Worm (Caenorhabditis elegans) whole organism, young adult: ENCODE measurements around the gene C23H3.2.

Experiments
- C06A6.2 ChIP-seq: fragments of 200-800 bp; sonication (Bioruptor generic); conservative IDR thresholded peaks from 2 replicates; pipeline ENCODE4 v1.3.6; 2022; ENCODE audit warnings: missing genetic modification characterization, missing compliant biosample characterization
- F10E7.11 ChIP-seq: sonication (generic microtip); optimal IDR thresholded peaks from 2 replicates; lab custom pipeline; 2017; ENCODE audit warnings: mild to moderate bottlenecking, missing genetic modification characterization, moderate library complexity, missing compliant biosample characterization
- F23B12.7 ChIP-seq: sonication (generic microtip); optimal IDR thresholded peaks from 2 replicates; lab custom pipeline; 2017; ENCODE audit warnings: missing genetic modification characterization, mild to moderate bottlenecking, missing compliant biosample characterization, antibody characterized with exemption, moderate library complexity; ENCODE audit not compliant: insufficient read depth
- F33H1.4 ChIP-seq: fragments of 200-800 bp; sonication (Bioruptor generic); IDR thresholded peaks from 2 replicates; pipeline ENCODE4 v1.3.6; 2022; ENCODE audit warnings: missing genetic modification reagents, missing genetic modification characterization, missing compliant biosample characterization
- F57A8.1 ChIP-seq: fragments of 200-800 bp; sonication (Bioruptor generic); optimal IDR thresholded peaks from 2 replicates; lab custom pipeline; 2018; ENCODE audit warnings: mild to moderate bottlenecking, missing genetic modification characterization, moderate library complexity, missing compliant biosample characterization
- F57C9.4 ChIP-seq: sonication (generic microtip); optimal IDR thresholded peaks from 2 replicates; lab custom pipeline; 2017; ENCODE audit warnings: mild to moderate bottlenecking, missing genetic modification characterization, missing compliant biosample characterization
- K11D2.4 ChIP-seq: fragments of 200-800 bp; sonication (Bioruptor generic); IDR thresholded peaks from 2 replicates; pipeline ENCODE4 v1.3.6; 2022; ENCODE audit warnings: missing genetic modification reagents, missing genetic modification characterization, missing compliant biosample characterization
- T26A5.8 ChIP-seq: sonication (generic microtip); optimal IDR thresholded peaks from 2 replicates; lab custom pipeline; 2016; ENCODE audit warnings: missing genetic modification characterization, missing compliant biosample characterization
- Y53F4B.3 ChIP-seq: fragments of 200-800 bp; sonication (Bioruptor generic); IDR thresholded peaks from 2 replicates; pipeline ENCODE4 v1.3.6; 2022; ENCODE audit warnings: missing genetic modification reagents, missing genetic modification characterization, missing compliant biosample characterization
- Y56A3A.18 ChIP-seq: fragments of 200-800 bp; sonication (Bioruptor generic); IDR thresholded peaks from 2 replicates; pipeline ENCODE4 v1.3.6; 2022; ENCODE audit warnings: missing genetic modification reagents, missing genetic modification characterization, missing compliant biosample characterization
- ZK185.1 ChIP-seq: sonication (generic microtip); optimal IDR thresholded peaks from 2 replicates; lab custom pipeline; 2016; ENCODE audit warnings: mild to moderate bottlenecking, missing genetic modification characterization, missing compliant biosample characterization; ENCODE audit not compliant: poor library complexity, severe bottlenecking
- akir-1 ChIP-seq: fragments of 200-800 bp; sonication (Bioruptor generic); optimal IDR thresholded peaks from 2 replicates; lab custom pipeline; 2018; ENCODE audit warnings: mild to moderate bottlenecking, missing genetic modification characterization, moderate library complexity, missing compliant biosample characterization
- ama-1 ChIP-seq, 3 experiments: fragments of 150-350 bp in 1 of 3; sonication (generic microtip) in 2 of 3; optimal IDR thresholded peaks; 2 replicates each; lab custom pipeline; 2014 to 2018; ENCODE audit warnings: missing biosample characterization in 2 of 3, missing genetic modification characterization in 2 of 3, missing genetic modification reagents in 2 of 3
- aptf-2 ChIP-seq: fragments of 200-800 bp; sonication (Bioruptor generic); conservative IDR thresholded peaks from 2 replicates; pipeline ENCODE4 v1.3.6; 2022; ENCODE audit warnings: missing genetic modification reagents, missing genetic modification characterization, missing compliant biosample characterization
- attf-5 ChIP-seq: fragments of 200-800 bp; sonication (Bioruptor generic); optimal IDR thresholded peaks from 2 replicates; lab custom pipeline; 2018; ENCODE audit warnings: mild to moderate bottlenecking, missing genetic modification characterization, missing compliant biosample characterization
- attf-6 ChIP-seq: fragments of 200-800 bp; sonication (Bioruptor generic); IDR thresholded peaks from 2 replicates; pipeline ENCODE4 v1.3.6; 2022; ENCODE audit warnings: missing genetic modification reagents, missing genetic modification characterization, missing compliant biosample characterization
- bed-1 ChIP-seq: fragments of 200-800 bp; sonication (Bioruptor generic); IDR thresholded peaks from 2 replicates; pipeline ENCODE4 v1.3.6; 2022; ENCODE audit warnings: missing genetic modification reagents, missing genetic modification characterization, missing compliant biosample characterization
- bed-2 ChIP-seq: fragments of 200-800 bp; sonication (Bioruptor generic); IDR thresholded peaks from 2 replicates; pipeline ENCODE4 v1.3.6; 2022; ENCODE audit warnings: missing genetic modification reagents, missing genetic modification characterization, missing compliant biosample characterization
- ccch-3 ChIP-seq: fragments of 200-800 bp; sonication (Bioruptor generic); optimal IDR thresholded peaks from 2 replicates; lab custom pipeline; 2018; ENCODE audit warnings: mild to moderate bottlenecking, missing genetic modification characterization, missing compliant biosample characterization
- ceh-91 ChIP-seq: fragments of 200-800 bp; sonication (Bioruptor generic); IDR thresholded peaks from 2 replicates; pipeline ENCODE4 v1.3.6; 2022; ENCODE audit warnings: missing genetic modification reagents, missing genetic modification characterization, missing compliant biosample characterization
- die-1 ChIP-seq: sonication (generic microtip); optimal IDR thresholded peaks from 2 replicates; lab custom pipeline; 2016; ENCODE audit warnings: missing genotype, mild to moderate bottlenecking, missing genetic modification characterization, missing compliant biosample characterization
- dpff-1 ChIP-seq: sonication (generic microtip); optimal IDR thresholded peaks from 2 replicates; lab custom pipeline; 2017; ENCODE audit warnings: mild to moderate bottlenecking, missing genetic modification characterization, missing compliant biosample characterization
- efl-1 ChIP-seq: fragments of 150-350 bp; optimal IDR thresholded peaks from 2 replicates; lab custom pipeline; 2014; ENCODE audit warnings: missing biosample characterization, missing genetic modification reagents, missing genetic modification characterization
- fkh-3 ChIP-seq: sonication (generic microtip); optimal IDR thresholded peaks from 2 replicates; lab custom pipeline; 2016; ENCODE audit warnings: mild to moderate bottlenecking, missing genetic modification characterization, missing compliant biosample characterization
- hlh-26 ChIP-seq: fragments of 200-800 bp; sonication (Bioruptor generic); conservative IDR thresholded peaks from 2 replicates; pipeline ENCODE4 v1.3.6; 2022; ENCODE audit warnings: missing genetic modification reagents, missing genetic modification characterization, missing compliant biosample characterization
- hrde-1 ChIP-seq: sonication (generic microtip); optimal IDR thresholded peaks from 2 replicates; lab custom pipeline; 2016; ENCODE audit warnings: missing genetic modification characterization, mild to moderate bottlenecking, missing compliant biosample characterization, moderate library complexity, missing genotype, missing genetic modification reagents, borderline replicate concordance
- lag-1 ChIP-seq: fragments of 200-800 bp; sonication (Bioruptor generic); IDR thresholded peaks from 2 replicates; pipeline ENCODE4 v1.3.6; 2022; ENCODE audit warnings: missing genetic modification reagents, missing genetic modification characterization, missing compliant biosample characterization
- let-607 ChIP-seq, 2 experiments: fragments of 200-800 bp in 1 of 2; sonication (Bioruptor generic) in 1 of 2; sonication (generic microtip) in 1 of 2; optimal IDR thresholded peaks; 2 replicates each; lab custom pipeline; 2016 to 2018; ENCODE audit warnings: mild to moderate bottlenecking in 2 of 2, missing compliant biosample characterization in 2 of 2, missing genetic modification characterization in 2 of 2, moderate library complexity in 2 of 2, missing genotype in 1 of 2
- lir-1 ChIP-seq: fragments of 200-800 bp; sonication (Bioruptor generic); conservative IDR thresholded peaks from 2 replicates; pipeline ENCODE4 v1.3.6; 2022; ENCODE audit warnings: missing genetic modification reagents, missing genetic modification characterization, missing compliant biosample characterization
- lsy-27 ChIP-seq: sonication (generic microtip); optimal IDR thresholded peaks from 2 replicates; lab custom pipeline; 2017; ENCODE audit warnings: missing genetic modification characterization, mild to moderate bottlenecking, missing compliant biosample characterization, antibody characterized with exemption, missing genotype, borderline replicate concordance; ENCODE audit not compliant: insufficient read depth
- mel-28 ChIP-seq: sonication (generic microtip); optimal IDR thresholded peaks from 2 replicates; lab custom pipeline; 2016; ENCODE audit warnings: borderline replicate concordance, mild to moderate bottlenecking, missing genetic modification characterization, missing compliant biosample characterization
- mxl-1 ChIP-seq: sonication (generic microtip); optimal IDR thresholded peaks from 2 replicates; lab custom pipeline; 2016; ENCODE audit warnings: missing genetic modification characterization, missing compliant biosample characterization
- nfya-1 ChIP-seq: sonication (generic microtip); optimal IDR thresholded peaks from 2 replicates; lab custom pipeline; 2017; ENCODE audit warnings: antibody characterized with exemption, missing compliant biosample characterization, missing genetic modification characterization, borderline replicate concordance; ENCODE audit not compliant: insufficient read depth
- nfyb-1 ChIP-seq: fragments of 200-800 bp; sonication (Bioruptor generic); IDR thresholded peaks from 2 replicates; pipeline ENCODE4 v1.3.6; 2022; ENCODE audit warnings: missing genetic modification reagents, missing genetic modification characterization, missing compliant biosample characterization
- nhr-179 ChIP-seq: sonication (generic microtip); optimal IDR thresholded peaks from 2 replicates; lab custom pipeline; 2016; ENCODE audit warnings: mild to moderate bottlenecking, missing genetic modification characterization, missing compliant biosample characterization
- nhr-80 ChIP-seq: sonication (generic microtip); optimal IDR thresholded peaks from 2 replicates; lab custom pipeline; 2016; ENCODE audit warnings: missing genetic modification characterization, missing compliant biosample characterization
- nhr-90 ChIP-seq: sonication (generic microtip); optimal IDR thresholded peaks from 2 replicates; lab custom pipeline; 2016; ENCODE audit warnings: missing genotype, mild to moderate bottlenecking, missing genetic modification characterization, missing compliant biosample characterization
- pbrm-1 ChIP-seq: fragments of 200-800 bp; sonication (Bioruptor generic); IDR thresholded peaks from 2 replicates; pipeline ENCODE4 v1.3.6; 2022; ENCODE audit warnings: missing genetic modification reagents, missing genetic modification characterization, missing compliant biosample characterization
- rcor-1 ChIP-seq: fragments of 200-800 bp; sonication (Bioruptor generic); IDR thresholded peaks from 2 replicates; pipeline ENCODE4 v1.3.6; 2022; ENCODE audit warnings: missing genetic modification reagents, missing genetic modification characterization, missing compliant biosample characterization
- sdz-38 ChIP-seq: sonication (generic microtip); optimal IDR thresholded peaks from 2 replicates; lab custom pipeline; 2016; ENCODE audit warnings: missing genotype, missing genetic modification characterization, missing compliant biosample characterization
- sptf-2 ChIP-seq: fragments of 200-800 bp; sonication (Bioruptor generic); optimal IDR thresholded peaks from 2 replicates; lab custom pipeline; 2018; ENCODE audit warnings: mild to moderate bottlenecking, missing genetic modification characterization, missing compliant biosample characterization
- tbx-9 ChIP-seq: sonication (generic microtip); optimal IDR thresholded peaks from 2 replicates; lab custom pipeline; 2016; ENCODE audit warnings: borderline replicate concordance, missing genetic modification characterization, inconsistent platforms, missing compliant biosample characterization
- unc-62 ChIP-seq: fragments of 150-350 bp; optimal IDR thresholded peaks from 2 replicates; lab custom pipeline; 2014; ENCODE audit warnings: missing biosample characterization, missing genetic modification reagents, missing genetic modification characterization
- xnd-1 ChIP-seq: sonication (generic microtip); optimal IDR thresholded peaks from 2 replicates; lab custom pipeline; 2016; ENCODE audit warnings: missing genotype, missing genetic modification reagents, missing genetic modification characterization, missing compliant biosample characterization
- zfh-2 ChIP-seq: fragments of 200-800 bp; sonication (Bioruptor generic); conservative IDR thresholded peaks from 2 replicates; pipeline ENCODE4 v1.3.6; 2022; ENCODE audit warnings: missing genetic modification reagents, missing genetic modification characterization, missing compliant biosample characterization
- ztf-22 ChIP-seq: fragments of 200-800 bp; sonication (Bioruptor generic); optimal IDR thresholded peaks from 2 replicates; lab custom pipeline; 2018; ENCODE audit warnings: mild to moderate bottlenecking, missing genetic modification characterization, moderate library complexity, missing compliant biosample characterization
- ztf-25 ChIP-seq: fragments of 200-800 bp; sonication (Bioruptor generic); IDR thresholded peaks from 2 replicates; pipeline ENCODE4 v1.3.6; 2022; ENCODE audit warnings: missing genetic modification reagents, missing genetic modification characterization, missing compliant biosample characterization
- ztf-3 ChIP-seq: fragments of 200-800 bp; sonication (Bioruptor generic); optimal IDR thresholded peaks from 2 replicates; lab custom pipeline; 2018; ENCODE audit warnings: mild to moderate bottlenecking, missing genetic modification characterization, missing compliant biosample characterization

C23H3.2 gene

DNA sequence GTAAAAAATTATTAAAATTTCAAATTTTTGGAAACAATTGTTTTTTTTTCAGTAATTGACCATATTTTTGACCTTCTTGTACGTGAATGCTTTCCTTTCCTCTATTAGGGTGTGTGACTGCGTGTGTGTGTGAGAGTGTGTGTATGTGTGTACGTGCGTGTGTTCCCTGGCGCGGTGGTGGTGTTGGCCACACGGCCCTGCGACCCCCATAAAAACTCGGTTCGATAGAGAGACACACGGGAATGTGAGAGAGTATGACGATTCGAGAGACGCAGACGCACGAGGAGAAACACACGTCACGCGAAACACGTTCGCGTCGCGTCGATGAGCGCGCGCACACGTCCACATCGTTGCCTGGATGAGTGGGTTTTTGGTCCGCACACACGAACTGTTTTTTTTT is 42.3 kb upstream of the C23H3.2 start:
- no peak for TF ChIP-seq attf-6
- TF ChIP-seq ztf-3 (GFP tag; lab: Kevin White, UChicago), result peak; percentile 16
- no peak for TF ChIP-seq ccch-3 (GFP tag; lab: Kevin White, UChicago)
- no peak for TF ChIP-seq ceh-91 (GFP tag; lab: Robert Waterston, UW)
- no peak for TF ChIP-seq ama-1 (optimal IDR thresholded peaks at IDR 0.05; lab: Kevin White, UChicago)
- TF ChIP-seq ama-1 (GFP tag; optimal IDR thresholded peaks at IDR 0.05; lab: Kevin White, UChicago), result no peak
- TF ChIP-seq F57A8.1 (GFP tag; lab: Kevin White, UChicago), result no peak
- no peak for TF ChIP-seq dpff-1 (tag; lab: Kevin White, UChicago)
- TF ChIP-seq nfyb-1 (GFP tag; lab: Robert Waterston, UW), result peak; percentile 44
- TF ChIP-seq sptf-2 (GFP tag; lab: Kevin White, UChicago), result no peak
- peak; percentile 93 for TF ChIP-seq attf-5
- TF ChIP-seq nfya-1 (tag; lab: Kevin White, UChicago), result no peak
- TF ChIP-seq T26A5.8 (tag; lab: Kevin White, UChicago), result no peak
- no peak for TF ChIP-seq die-1 (tag; lab: Kevin White, UChicago)
- peak; percentile 89 to 93 for TF ChIP-seq let-607 (tag; optimal IDR thresholded peaks at IDR 0.05; lab: Kevin White, UChicago)
- TF ChIP-seq zfh-2 (GFP tag; lab: Robert Waterston, UW), result no peak; the same call in none of the 2 replicates
- no peak for TF ChIP-seq tbx-9
- TF ChIP-seq efl-1 (GFP tag; lab: Kevin White, UChicago), result no peak
- TF ChIP-seq lir-1 (GFP tag; lab: Robert Waterston, UW), result 0 out of 2 replicates have a peak, but pooled peaks have one; percentile 21
- no peak for TF ChIP-seq lsy-27
- TF ChIP-seq hlh-26 (GFP tag; lab: Robert Waterston, UW), result no peak
- no peak for TF ChIP-seq bed-1 (GFP tag; lab: Robert Waterston, UW)
- no peak for TF ChIP-seq lag-1 (GFP tag; lab: Robert Waterston, UW)
- peak; percentile 68; the same call in 1 of the 2 replicates for TF ChIP-seq K11D2.4 (GFP tag; lab: Robert Waterston, UW)
- TF ChIP-seq bed-2 (GFP tag; lab: Robert Waterston, UW), result no peak
- 0 out of 2 replicates have a peak, but pooled peaks have one; percentile 36 for TF ChIP-seq C06A6.2 (GFP tag; lab: Robert Waterston, UW)
- peak; percentile 83 for TF ChIP-seq nhr-80 (tag; lab: Kevin White, UChicago)
- no peak for TF ChIP-seq sdz-38
- TF ChIP-seq F57C9.4, result no peak
- no peak for TF ChIP-seq Y53F4B.3 (GFP tag; lab: Robert Waterston, UW)
- TF ChIP-seq rcor-1 (GFP tag; lab: Robert Waterston, UW), result 0 out of 2 replicates have a peak, but pooled peaks have one; percentile 20
- TF ChIP-seq mxl-1 (tag; lab: Kevin White, UChicago), result no peak
- TF ChIP-seq F23B12.7 (tag; lab: Kevin White, UChicago), result peak; percentile 46
- no peak for TF ChIP-seq unc-62 (GFP tag; lab: Kevin White, UChicago)
- no peak for TF ChIP-seq xnd-1 (tag; lab: Kevin White, UChicago)
- no peak for TF ChIP-seq aptf-2
- no peak for TF ChIP-seq ztf-22
- TF ChIP-seq nhr-179, result no peak
- no peak for TF ChIP-seq mel-28 (tag; lab: Kevin White, UChicago)
- TF ChIP-seq nhr-90 (tag; lab: Kevin White, UChicago), result peak; percentile 14
- TF ChIP-seq hrde-1, result no peak
- no peak for TF ChIP-seq fkh-3 (tag; lab: Kevin White, UChicago)
- TF ChIP-seq ZK185.1 (tag; lab: Kevin White, UChicago), result peak; percentile 28
- TF ChIP-seq F33H1.4 (GFP tag; lab: Robert Waterston, UW), result no peak
- TF ChIP-seq ztf-25 (GFP tag; lab: Robert Waterston, UW), result no peak
- TF ChIP-seq F10E7.11 (tag; lab: Kevin White, UChicago), result no peak
- TF ChIP-seq Y56A3A.18 (GFP tag; lab: Robert Waterston, UW), result no peak
- TF ChIP-seq pbrm-1, result peak; percentile 42; the same call in 1 of the 2 replicates
- no peak for TF ChIP-seq akir-1 (GFP tag; lab: Kevin White, UChicago)
